Worm (Caenorhabditis elegans) whole organism, L1 larva: ENCODE measurements around the gene Y59H11AM.4.

Source experiments
- efl-1 ChIP-seq, 4 experiments: fragments of 150-350 bp; optimal IDR thresholded peaks in 3 of 4; peaks in 1 of 4; 1 replicate in 1 of 4; 2 replicates in 3 of 4; lab custom pipeline; 2014; ENCODE audit warnings: missing biosample characterization in 2 of 4, missing genetic modification characterization in 2 of 4, missing genetic modification reagents in 2 of 4
- nhr-11 ChIP-seq: fragments of 150-350 bp; optimal IDR thresholded peaks from 2 replicates; lab custom pipeline; 2014; ENCODE audit warnings: missing biosample characterization, missing genetic modification characterization

The Y59H11AM.4 gene

DNA sequence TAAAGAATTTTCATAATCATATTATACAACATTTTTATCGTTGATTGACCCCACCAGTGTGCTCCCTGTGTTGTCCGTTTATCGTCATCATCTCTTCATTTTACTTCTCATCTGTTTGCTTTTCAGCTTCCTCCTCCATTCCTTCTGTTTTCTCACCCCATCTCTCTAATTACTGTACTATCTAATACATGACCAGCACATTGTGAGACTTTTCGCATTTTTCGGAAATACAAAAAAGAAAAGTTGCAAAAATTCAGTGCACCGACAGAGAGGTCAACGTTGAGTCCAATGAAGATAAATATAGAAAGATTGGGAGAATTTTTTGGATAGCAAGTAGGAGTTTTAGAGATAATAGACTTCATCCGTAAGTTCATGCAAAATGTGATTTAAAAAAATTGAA, 50.2 kb downstream of the Y59H11AM.4 start:
- no peak for TF ChIP-seq efl-1 (optimal IDR thresholded peaks at IDR 0.05; lab: Kevin White, UChicago)
- peak in 1 of 2 experiments; percentile 57 for TF ChIP-seq efl-1 (GFP tag; optimal IDR thresholded peaks at IDR 0.05 in 1 of 2; lab: Kevin White, UChicago)
- no peak for TF ChIP-seq nhr-11
